Worm (Caenorhabditis elegans) whole organism, L3 larva: ENCODE data around the gene dpy-8.

Experiments
- ama-1 ChIP-seq: fragments of 150-350 bp; optimal IDR thresholded peaks from 2 replicates; lab custom pipeline; 2018
- eor-1 ChIP-seq, 2 experiments: fragments of 150-350 bp; optimal IDR thresholded peaks; 2 replicates each; lab custom pipeline; 2014 to 2018; ENCODE audit warnings: missing biosample characterization in 2 of 2, missing genetic modification characterization in 2 of 2
- fkh-10 ChIP-seq: sonication (generic microtip); optimal IDR thresholded peaks from 2 replicates; lab custom pipeline; 2017; ENCODE audit warnings: missing biosample characterization, missing genetic modification reagents, missing genetic modification characterization
- nfya-1 ChIP-seq: sonication (generic microtip); optimal IDR thresholded peaks from 2 replicates; lab custom pipeline; 2017; ENCODE audit warnings: missing genetic modification characterization, mild to moderate bottlenecking, missing compliant biosample characterization, antibody characterized with exemption, moderate library complexity; ENCODE audit not compliant: insufficient read depth
- nhr-11 ChIP-seq: fragments of 150-350 bp; optimal IDR thresholded peaks from 2 replicates; lab custom pipeline; 2014; ENCODE audit warnings: missing biosample characterization, missing genetic modification characterization
- nhr-25 ChIP-seq: sonication (generic microtip); optimal IDR thresholded peaks from 2 replicates; lab custom pipeline; 2017; ENCODE audit warnings: missing biosample characterization, missing genetic modification characterization
- nhr-77 ChIP-seq: fragments of 150-350 bp; optimal IDR thresholded peaks from 2 replicates; lab custom pipeline; 2014; ENCODE audit warnings: missing biosample characterization, missing genetic modification characterization
- pha-4 ChIP-seq: fragments of 150-350 bp; optimal IDR thresholded peaks from 2 replicates; lab custom pipeline; 2014; ENCODE audit warnings: missing biosample characterization, missing genetic modification reagents, missing genetic modification characterization
- skn-1 ChIP-seq: fragments of 150-350 bp; optimal IDR thresholded peaks from 2 replicates; lab custom pipeline; 2014; ENCODE audit warnings: missing biosample characterization, missing genetic modification characterization
- ztf-11 ChIP-seq: fragments of 150-350 bp; optimal IDR thresholded peaks from 2 replicates; lab custom pipeline; 2014; ENCODE audit warnings: missing biosample characterization, missing genetic modification characterization

ce11 chrX:5135548-5135947 is 14.7 kb downstream of the dpy-8 start:
- TF ChIP-seq eor-1 (tag; optimal IDR thresholded peaks at IDR 0.05; lab: Kevin White, UChicago) (no peak), nhr-11 (tag; lab: Kevin White, UChicago) (no peak), nfya-1 (tag; lab: Kevin White, UChicago) (no peak), pha-4 (tag; lab: Kevin White, UChicago) (no peak), skn-1 (no peak), nhr-25 (tag; lab: Kevin White, UChicago) (peak; percentile 24), nhr-77 (tag; lab: Kevin White, UChicago) (no peak), ztf-11 (tag; lab: Kevin White, UChicago) (no peak), ama-1 (lab: Kevin White, UChicago) (peak; percentile 0), fkh-10 (GFP tag; lab: Kevin White, UChicago) (no peak)
